Worm (Caenorhabditis elegans) whole organism, midembryonic: ENCODE results near the gene str-217.

ENCODE experiments used
- T22C8.4 ChIP-seq: fragments of 200-800 bp; sonication (Bioruptor generic); IDR thresholded peaks from 2 replicates; pipeline ENCODE4 v1.3.6; 2022; ENCODE audit warnings: missing genetic modification characterization, missing compliant biosample characterization
- cog-1 ChIP-seq: sonication (generic microtip); optimal IDR thresholded peaks from 2 replicates; lab custom pipeline; 2016; ENCODE audit warnings: missing genetic modification characterization, missing compliant biosample characterization
- flt-1 ChIP-seq: fragments of 200-800 bp; sonication (Bioruptor generic); IDR thresholded peaks from 2 replicates; pipeline ENCODE4 v1.3.6; 2022; ENCODE audit warnings: missing genetic modification characterization, missing compliant biosample characterization
- klf-2 ChIP-seq: fragments of 200-800 bp; sonication (Bioruptor generic); conservative IDR thresholded peaks from 2 replicates; pipeline ENCODE4 v1.3.6; 2022; ENCODE audit warnings: missing genetic modification reagents, missing genetic modification characterization, missing compliant biosample characterization
- med-1 ChIP-seq: sonication (generic microtip); optimal IDR thresholded peaks from 2 replicates; lab custom pipeline; 2017; ENCODE audit warnings: missing genetic modification characterization, mild to moderate bottlenecking, missing compliant biosample characterization, antibody characterized with exemption, missing genetic modification reagents; ENCODE audit not compliant: insufficient read depth
- ref-1 ChIP-seq: fragments of 200-800 bp; sonication (Bioruptor generic); conservative IDR thresholded peaks from 2 replicates; pipeline ENCODE4 v1.3.6; 2022; ENCODE audit warnings: missing genetic modification reagents, missing genetic modification characterization, missing compliant biosample characterization
- tab-1 ChIP-seq: fragments of 200-800 bp; sonication (Bioruptor generic); IDR thresholded peaks from 2 replicates; pipeline ENCODE4 v1.3.6; 2022; ENCODE audit warnings: missing genetic modification characterization, missing compliant biosample characterization
- ztf-23 ChIP-seq: fragments of 200-800 bp; sonication (Bioruptor generic); IDR thresholded peaks from 2 replicates; pipeline ENCODE4 v1.3.6; 2022; ENCODE audit warnings: missing genetic modification reagents, missing genetic modification characterization, missing compliant biosample characterization
- ztf-29 ChIP-seq: fragments of 200-800 bp; sonication (Bioruptor generic); IDR thresholded peaks from 2 replicates; pipeline ENCODE4 v1.3.6; 2022; ENCODE audit warnings: missing genetic modification reagents, missing genetic modification characterization, missing compliant biosample characterization

DNA sequence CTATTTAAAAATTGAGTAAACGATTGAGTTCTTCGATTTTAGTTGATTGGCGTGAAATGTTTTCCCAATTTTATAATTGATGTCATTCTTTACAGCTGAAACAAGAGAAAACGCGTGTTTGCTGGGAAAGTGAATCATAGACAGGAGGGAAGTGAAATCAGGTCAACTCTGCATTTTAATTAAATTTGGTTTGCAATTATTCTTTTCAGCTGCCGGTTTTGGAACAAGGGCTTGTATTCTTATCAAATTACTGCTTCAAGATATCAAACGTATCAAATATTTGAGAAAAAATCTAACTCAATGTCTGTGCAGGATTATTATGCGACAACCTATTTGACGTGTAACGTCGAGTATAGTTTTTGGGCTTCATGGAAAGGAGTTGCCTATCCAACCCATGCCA is 16.7 kb upstream of the str-217 start, which contains the start of gene srh-97:
- TF ChIP-seq T22C8.4 (GFP tag; lab: Robert Waterston, UW) (no peak), ztf-23 (GFP tag; lab: Robert Waterston, UW) (no peak), flt-1 (GFP tag; lab: Robert Waterston, UW) (no peak), klf-2 (GFP tag; lab: Robert Waterston, UW) (no peak), ref-1 (no peak), med-1 (no peak), tab-1 (GFP tag; lab: Robert Waterston, UW) (no peak), cog-1 (tag; lab: Kevin White, UChicago) (no peak), ztf-29 (no peak)
